Worm (Caenorhabditis elegans) whole organism, L4 larva: ENCODE measurements around the gene tax-6.

Experiments used
- R02D3.7 ChIP-seq: fragments of 150-350 bp; sonication (generic microtip); optimal IDR thresholded peaks from 3 replicates; lab custom pipeline; 2014; ENCODE audit warnings: missing biosample characterization, missing genetic modification characterization
- ama-1 ChIP-seq: fragments of 150-350 bp; optimal IDR thresholded peaks from 2 replicates; lab custom pipeline; 2014; ENCODE audit warnings: inconsistent platforms, mixed read lengths
- ceh-20 ChIP-seq: fragments of 200-800 bp; sonication (Bioruptor generic); IDR thresholded peaks from 2 replicates; pipeline ENCODE4 v1.3.6; 2022; ENCODE audit warnings: missing genetic modification reagents, missing genetic modification characterization, missing compliant biosample characterization
- ceh-32 ChIP-seq: sonication (generic microtip); optimal IDR thresholded peaks from 2 replicates; lab custom pipeline; 2016; ENCODE audit warnings: mild to moderate bottlenecking, missing genetic modification characterization, missing compliant biosample characterization; ENCODE audit not compliant: poor library complexity
- hlh-30 ChIP-seq: sonication (generic microtip); optimal IDR thresholded peaks from 2 replicates; lab custom pipeline; 2017; ENCODE audit warnings: antibody characterized with exemption, mild to moderate bottlenecking, missing genetic modification characterization, missing compliant biosample characterization; ENCODE audit not compliant: insufficient read depth
- lin-39 ChIP-seq: fragments of 150-350 bp; optimal IDR thresholded peaks from 2 replicates; lab custom pipeline; 2014; ENCODE audit warnings: missing biosample characterization, missing genetic modification reagents, missing genetic modification characterization
- nhr-10 ChIP-seq: fragments of 150-350 bp; optimal IDR thresholded peaks from 2 replicates; lab custom pipeline; 2014; ENCODE audit warnings: missing biosample characterization, missing genetic modification characterization
- nhr-77 ChIP-seq: fragments of 150-350 bp; optimal IDR thresholded peaks from 2 replicates; lab custom pipeline; 2014; ENCODE audit warnings: missing biosample characterization, missing genetic modification characterization
- saeg-2 ChIP-seq: fragments of 200-800 bp; sonication (Bioruptor generic); IDR thresholded peaks from 2 replicates; pipeline ENCODE4 v1.3.6; 2022; ENCODE audit warnings: missing genetic modification reagents, missing genetic modification characterization, missing compliant biosample characterization
- unc-130 ChIP-seq: sonication (generic microtip); optimal IDR thresholded peaks from 2 replicates; lab custom pipeline; 2016; ENCODE audit warnings: missing genetic modification reagents, missing genetic modification characterization, missing compliant biosample characterization
- unc-62 ChIP-seq, 3 experiments: fragments of 150-350 bp in 1 of 3; sonication (generic microtip); optimal IDR thresholded peaks in 2 of 3; peaks in 1 of 3; 1 replicate in 1 of 3; 2 replicates in 2 of 3; lab custom pipeline; 2014 to 2017; ENCODE audit warnings: missing biosample characterization in 3 of 3, missing genetic modification characterization in 3 of 3, missing genetic modification reagents in 3 of 3, missing genotype in 1 of 3
- zag-1 ChIP-seq: fragments of 150-350 bp; optimal IDR thresholded peaks from 2 replicates; lab custom pipeline; 2014; ENCODE audit warnings: missing biosample characterization, missing genetic modification characterization
- ztf-11 ChIP-seq: fragments of 150-350 bp; optimal IDR thresholded peaks from 2 replicates; lab custom pipeline; 2014; ENCODE audit warnings: missing biosample characterization, missing genetic modification characterization

- TF ChIP-seq hlh-30 (tag; lab: Kevin White, UChicago), result no peak
- TF ChIP-seq nhr-10 (tag; lab: Kevin White, UChicago), result no peak
- no peak for TF ChIP-seq lin-39 (tag; lab: Kevin White, UChicago)
- TF ChIP-seq ama-1 (lab: Kevin White, UChicago), result no peak
- no peak for TF ChIP-seq R02D3.7
- TF ChIP-seq nhr-77 (tag; lab: Kevin White, UChicago), result no peak
- TF ChIP-seq unc-62 (GFP tag; optimal IDR thresholded peaks at IDR 0.05 in 1 of 2; lab: Kevin White, UChicago), result no peak
- TF ChIP-seq unc-62 (tag; optimal IDR thresholded peaks at IDR 0.05; lab: Kevin White, UChicago), result no peak
- TF ChIP-seq saeg-2 (GFP tag; lab: Robert Waterston, UW), result no peak
- no peak for TF ChIP-seq ceh-20 (GFP tag; lab: Robert Waterston, UW)
- no peak for TF ChIP-seq unc-130
- TF ChIP-seq ztf-11, result no peak
- TF ChIP-seq zag-1, result no peak
- no peak for TF ChIP-seq ceh-32 (tag; lab: Kevin White, UChicago)
These were observed 19.7 kb upstream of the tax-6 start, which contains the start of gene cal-4 for ce11 chrIV:10521106-10521505.
